Fruit fly (Drosophila melanogaster): ENCODE measurements around the gene Sol1.
A peak's percentile ranks its signal among the peaks of the same experiment; 100 is the strongest.

The Sol1 gene

DNA sequence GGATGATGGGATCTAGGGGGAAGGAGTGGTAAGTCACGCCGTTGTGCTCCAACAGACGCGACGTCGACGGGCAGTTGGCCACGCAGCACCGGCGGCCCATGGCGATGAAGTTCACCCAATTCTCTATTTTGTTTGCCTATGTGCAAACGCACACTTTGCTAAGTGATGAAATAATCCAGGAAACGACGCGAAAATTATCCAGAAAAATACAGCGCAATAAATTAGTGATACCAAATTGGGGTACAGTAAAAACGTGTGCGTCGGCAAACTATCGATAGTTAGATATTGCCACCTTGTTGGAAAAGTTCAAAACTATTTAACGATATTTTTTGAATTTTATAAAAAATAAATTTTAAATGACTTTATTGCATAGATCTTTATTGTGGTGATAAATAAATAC lies 30.0 kb upstream of the Sol1 start, which contains the start of gene MBD-R2 (continued):
- TF ChIP-seq CG18476 (GFP tag; optimal IDR thresholded peaks at IDR 0.05) (no peak), Sry-β (GFP tag; optimal IDR thresholded peaks at IDR 0.05) (no peak), Doc3 (GFP tag; IDR thresholded peaks at IDR 0.05; ENCODE audit: partially characterized antibody) (peak; percentile 56; the same call in 2 of the 3 replicates), CG12104 (GFP tag; optimal IDR thresholded peaks at IDR 0.05) (no peak), Dad (GFP tag; optimal IDR thresholded peaks at IDR 0.05) (no peak), sima (GFP tag; optimal IDR thresholded peaks at IDR 0.05) (no peak), Ada2b (GFP tag; IDR thresholded peaks at IDR 0.05) (no peak), lov (optimal IDR thresholded peaks at IDR 0.05) (no peak), lov (GFP tag; IDR thresholded peaks at IDR 0.05) (no peak), CG15011 (GFP tag; optimal IDR thresholded peaks at IDR 0.05) (no peak), Nf-YB (GFP tag; optimal IDR thresholded peaks at IDR 0.05) (no peak), CG3995 (GFP tag; optimal IDR thresholded peaks at IDR 0.05) (no peak), CG2199 (GFP tag; IDR thresholded peaks at IDR 0.05) (no peak), Atf3 (GFP tag; optimal IDR thresholded peaks at IDR 0.05) (no peak), HLH54F (GFP tag; optimal IDR thresholded peaks at IDR 0.05) (no peak), CG14860 (GFP tag; IDR thresholded peaks at IDR 0.05; ENCODE audit: partially characterized antibody) (0 out of 3 replicates have a peak, but pooled peaks have one; percentile 37), Abd-B (GFP tag; optimal IDR thresholded peaks at IDR 0.05) (no peak), sens-2 (GFP tag; IDR thresholded peaks at IDR 0.05) (no peak), trem (tag; optimal IDR thresholded peaks at IDR 0.05) (peak; percentile 63), Drgx (GFP tag; IDR thresholded peaks at IDR 0.05) (no peak), inv (GFP tag; IDR thresholded peaks at IDR 0.05; ENCODE audit: partially characterized antibody) (peak; percentile 62; the same call in 1 of the 2 replicates), CG14710 (tag; optimal IDR thresholded peaks at IDR 0.05) (peak; percentile 46), CG33213 (GFP tag; optimal IDR thresholded peaks at IDR 0.05) (no peak), CG9797 (GFP tag; optimal IDR thresholded peaks at IDR 0.05) (peak; percentile 60), Dek (tag; optimal IDR thresholded peaks at IDR 0.05) (peak; percentile 30), Pdp1 (GFP tag; optimal IDR thresholded peaks at IDR 0.05) (peak in 1 of 2 experiments; percentile 21), CG4282 (GFP tag; optimal IDR thresholded peaks at IDR 0.05) (no peak), CG10565 (GFP tag; optimal IDR thresholded peaks at IDR 0.05) (no peak), bbx (GFP tag; IDR thresholded peaks at IDR 0.05; ENCODE audit: partially characterized antibody) (peak; percentile 61), CG1529 (GFP tag; optimal IDR thresholded peaks at IDR 0.05) (no peak), HmgZ (tag; optimal IDR thresholded peaks at IDR 0.05) (peak; percentile 47), da (GFP tag; optimal IDR thresholded peaks at IDR 0.05) (no peak), CG4617 (GFP tag; optimal IDR thresholded peaks at IDR 0.05; ENCODE audit: borderline replicate concordance) (peak; percentile 94), cg (GFP tag; optimal IDR thresholded peaks at IDR 0.05) (no peak), CG12071 (GFP tag; optimal IDR thresholded peaks at IDR 0.05) (no peak), CG16779 (GFP tag; IDR thresholded peaks at IDR 0.05) (no peak), MBD-R2 (GFP tag; IDR thresholded peaks at IDR 0.05) (peak; percentile 82), nerfin-1 (tag; optimal IDR thresholded peaks at IDR 0.05) (no peak), CG6791 (GFP tag; IDR thresholded peaks at IDR 0.05; ENCODE audit: partially characterized antibody) (0 out of 3 replicates have a peak, but pooled peaks have one; percentile 34), nerfin-2 (GFP tag; IDR thresholded peaks at IDR 0.05; ENCODE audit: partially characterized antibody) (no peak), Oli (tag; optimal IDR thresholded peaks at IDR 0.05) (no peak), CG5953 (GFP tag; IDR thresholded peaks at IDR 0.05) (no peak), hkb (optimal IDR thresholded peaks at IDR 0.05) (no peak), hkb (GFP tag; IDR thresholded peaks at IDR 0.05) (no peak), E2f2 (GFP tag; IDR thresholded peaks at IDR 0.05) (peak; percentile 71), odd (GFP tag; optimal IDR thresholded peaks at IDR 0.05) (no peak), HLH4C (GFP tag; IDR thresholded peaks at IDR 0.05; ENCODE audit: partially characterized antibody) (peak; percentile 37; the same call in 2 of the 3 replicates), sqz (GFP tag; optimal IDR thresholded peaks at IDR 0.05) (no peak), ro (GFP tag; IDR thresholded peaks at IDR 0.05) (no peak), Side (GFP tag; optimal IDR thresholded peaks at IDR 0.05) (no peak), fd3F (GFP tag; optimal IDR thresholded peaks at IDR 0.05) (no peak)

Measured in whole organism, embryonic.